Worm (Caenorhabditis elegans): ENCODE data around the gene aagr-2.

DNA sequence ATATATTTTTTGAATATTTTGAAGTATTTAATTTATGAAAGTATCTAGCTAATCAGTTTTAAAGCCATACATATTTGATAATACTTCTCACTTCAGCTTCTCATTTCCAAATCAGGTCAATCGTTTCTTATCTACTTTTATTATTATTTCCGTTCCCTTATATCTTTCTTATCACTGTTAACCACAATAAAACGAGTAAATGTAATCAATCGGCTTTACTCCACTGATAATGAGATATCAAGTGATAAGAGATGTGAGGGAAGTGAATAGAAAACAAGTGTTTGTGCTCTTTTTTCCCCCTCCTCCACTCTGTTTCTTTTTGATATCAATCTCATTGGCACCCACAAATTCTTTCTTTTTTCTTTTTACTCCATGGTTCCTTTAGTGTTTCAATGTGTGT lies 41.5 kb upstream of the aagr-2 start:
- TF ChIP-seq ztf-4 (tag; optimal IDR thresholded peaks at IDR 0.05): no peak
- TF ChIP-seq skn-1 (tag; optimal IDR thresholded peaks at IDR 0.05): no peak
- no peak for TF ChIP-seq fos-1 (tag; optimal IDR thresholded peaks at IDR 0.05)
